Worm (Caenorhabditis elegans): ENCODE data around the gene str-182.

str-182 gene

DNA sequence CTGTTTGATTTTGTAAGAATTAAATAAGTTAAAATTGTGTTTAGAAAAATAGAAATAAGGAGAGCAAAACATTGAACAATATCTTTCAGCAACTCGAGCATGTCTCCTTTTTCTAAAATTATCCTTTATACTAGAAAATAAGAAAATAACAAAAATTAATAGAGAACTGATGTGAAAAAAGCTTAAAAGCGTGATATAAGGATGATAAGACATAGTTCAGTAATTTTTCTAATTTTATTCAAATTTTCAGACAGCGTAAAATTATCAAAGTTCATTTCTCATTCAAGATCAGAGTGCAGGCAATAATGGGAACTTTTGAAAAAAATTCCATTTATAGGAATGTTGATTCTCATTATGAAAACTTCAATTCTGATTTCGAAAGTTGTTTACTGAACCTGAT, at the start of gene str-182:
Gene str-182 (minus strand): TSS at position 101 of the 400 bp plus-strand sequence.
- TF ChIP-seq dao-5 (tag; optimal IDR thresholded peaks at IDR 0.05) (no peak), him-1 (tag; optimal IDR thresholded peaks at IDR 0.05) (no peak)

DNA sequence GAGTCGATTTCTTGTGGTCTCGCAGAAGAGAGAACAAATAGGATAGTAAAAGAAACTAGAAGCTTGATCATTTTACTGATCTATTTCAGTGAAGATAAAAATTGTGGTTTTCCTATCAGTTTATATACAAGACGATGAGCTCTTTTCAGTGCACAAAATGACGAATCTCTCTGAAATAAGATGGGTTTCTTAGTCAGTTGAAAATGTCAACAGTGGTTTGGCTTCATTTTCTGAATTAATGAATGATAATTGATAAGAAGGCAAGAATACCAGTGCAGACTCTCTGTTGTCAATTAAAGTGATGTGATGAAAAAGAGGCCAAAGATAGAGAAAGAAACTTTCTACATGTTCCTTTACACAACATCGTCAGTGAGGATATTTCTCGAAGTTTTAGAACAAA, 48.1 kb upstream of the str-182 start, which contains the start of gene lys-2:
Gene lys-2 (minus strand): TSS at position 101 of the 400 bp plus-strand sequence.
- no peak for TF ChIP-seq dao-5 (tag; optimal IDR thresholded peaks at IDR 0.05)
- TF ChIP-seq W03F9.2 (tag; optimal IDR thresholded peaks at IDR 0.05), result no peak
- no peak for TF ChIP-seq him-1 (tag; optimal IDR thresholded peaks at IDR 0.05)

DNA sequence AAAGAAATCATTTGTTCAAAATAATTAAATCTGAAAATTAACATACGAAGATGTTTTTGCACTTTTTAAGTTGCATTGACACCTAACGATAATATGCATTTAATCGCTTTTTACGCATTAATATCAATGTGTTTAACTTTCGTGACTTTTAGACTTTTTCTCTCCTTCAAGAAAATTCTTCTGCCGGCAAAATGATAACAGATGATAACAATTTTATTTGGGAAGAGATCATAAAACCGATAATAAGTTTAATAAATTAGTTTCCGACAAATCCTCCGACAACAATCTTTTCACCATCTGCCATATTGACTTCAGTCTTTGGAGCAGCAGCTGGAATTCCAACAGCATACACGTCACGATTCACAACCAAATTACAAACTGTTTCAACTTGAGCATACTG, 46.9 kb upstream of the str-182 start:
- no peak for TF ChIP-seq dao-5 (tag; optimal IDR thresholded peaks at IDR 0.05)
- TF ChIP-seq W03F9.2 (tag; optimal IDR thresholded peaks at IDR 0.05), result no peak

DNA sequence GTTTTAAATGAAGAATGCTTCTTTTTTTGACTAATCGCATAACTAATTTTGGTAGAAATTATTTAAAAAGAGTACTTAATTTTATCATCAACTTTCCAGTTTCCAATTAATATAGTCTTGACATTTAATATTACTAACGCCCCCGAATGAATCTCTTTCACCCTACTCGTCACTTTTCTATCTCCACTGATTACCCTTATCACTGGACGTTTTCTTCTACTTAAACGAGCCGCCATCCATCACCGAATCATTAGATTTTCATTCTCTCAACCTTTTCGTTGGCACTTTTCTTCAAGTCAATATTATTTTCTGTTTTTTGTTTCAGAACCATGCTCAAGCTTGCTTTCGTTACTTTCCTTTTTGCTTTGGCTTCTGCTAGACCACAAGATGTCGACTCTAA, 44.3 kb upstream of the str-182 start, which contains the start of gene lys-1:
Gene lys-1 (plus strand): TSS at position 326 of the 400 bp plus-strand sequence.
- no peak for TF ChIP-seq W03F9.2 (tag; optimal IDR thresholded peaks at IDR 0.05)
- TF ChIP-seq dao-5 (tag; optimal IDR thresholded peaks at IDR 0.05), result no peak
- TF ChIP-seq him-1 (tag; optimal IDR thresholded peaks at IDR 0.05), result no peak

DNA sequence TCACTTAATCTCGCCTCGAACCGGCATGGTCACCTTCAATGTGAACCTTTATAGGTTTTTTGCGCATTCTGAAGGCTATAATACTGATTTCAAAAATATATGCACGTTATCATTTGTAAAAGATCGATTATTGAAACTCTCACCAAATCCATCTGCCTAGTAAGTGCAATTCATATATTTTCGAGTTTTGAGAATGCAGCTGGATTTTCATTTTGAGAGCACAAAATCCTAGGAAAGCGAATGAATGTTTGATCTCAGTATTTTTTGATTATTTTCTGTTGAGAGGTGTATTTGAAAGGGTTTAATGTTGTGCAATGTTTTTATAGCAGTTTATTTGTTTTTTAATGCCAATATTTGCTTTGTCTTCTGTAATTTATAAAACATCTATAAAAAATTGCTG, 42.8 kb upstream of the str-182 start:
- TF ChIP-seq dao-5 (tag; optimal IDR thresholded peaks at IDR 0.05) (no peak), him-1 (tag; optimal IDR thresholded peaks at IDR 0.05) (no peak), W03F9.2 (tag; optimal IDR thresholded peaks at IDR 0.05) (no peak)

DNA sequence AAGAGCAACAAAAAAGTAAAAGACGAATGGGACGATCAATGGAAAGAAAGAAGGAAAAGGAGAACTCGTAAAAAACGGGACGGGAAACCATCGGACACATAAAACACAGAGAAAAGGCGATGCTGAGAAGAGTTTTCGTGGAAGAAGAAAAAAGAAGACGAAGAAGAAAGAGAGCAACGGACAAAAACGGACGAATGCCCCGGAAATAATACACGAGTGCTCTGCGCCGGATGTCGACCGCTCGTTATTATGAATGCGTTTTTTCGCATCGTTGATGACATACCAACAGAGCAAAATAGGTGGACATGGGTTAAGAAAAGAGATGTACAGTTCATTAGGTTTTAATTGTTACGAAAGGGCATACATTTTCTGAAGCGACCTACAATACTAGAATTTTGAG, 42.4 kb upstream of the str-182 start, which contains the start of gene Y22F5A.11:
Gene Y22F5A.11 (minus strand): TSS at position 28 of the 400 bp plus-strand sequence.
- TF ChIP-seq dao-5 (tag; optimal IDR thresholded peaks at IDR 0.05) (no peak), W03F9.2 (tag; optimal IDR thresholded peaks at IDR 0.05) (no peak), him-1 (tag; optimal IDR thresholded peaks at IDR 0.05) (no peak)

DNA sequence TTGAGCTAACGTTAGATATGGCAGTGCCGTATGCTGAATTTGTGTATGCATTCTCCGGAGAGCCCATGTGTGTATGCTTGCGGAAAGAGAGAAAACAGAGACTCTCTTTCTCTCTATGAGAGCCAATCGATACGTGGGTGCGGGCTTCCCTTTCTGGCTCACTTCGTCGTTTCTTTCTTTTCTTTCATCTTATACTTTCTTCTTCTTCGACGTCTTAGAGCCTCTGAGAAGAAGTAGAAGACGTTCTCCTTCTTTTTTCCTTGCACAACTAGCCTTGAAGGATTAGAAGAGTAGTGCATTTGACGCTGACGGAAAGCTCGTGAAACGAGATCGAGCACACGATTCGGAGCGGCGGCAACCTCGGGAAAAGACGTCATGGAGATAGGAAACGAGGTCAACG, 40.6 kb upstream of the str-182 start:
- no peak for TF ChIP-seq W03F9.2 (tag; optimal IDR thresholded peaks at IDR 0.05)
- peak; percentile 46 for TF ChIP-seq him-1 (tag; optimal IDR thresholded peaks at IDR 0.05)

DNA sequence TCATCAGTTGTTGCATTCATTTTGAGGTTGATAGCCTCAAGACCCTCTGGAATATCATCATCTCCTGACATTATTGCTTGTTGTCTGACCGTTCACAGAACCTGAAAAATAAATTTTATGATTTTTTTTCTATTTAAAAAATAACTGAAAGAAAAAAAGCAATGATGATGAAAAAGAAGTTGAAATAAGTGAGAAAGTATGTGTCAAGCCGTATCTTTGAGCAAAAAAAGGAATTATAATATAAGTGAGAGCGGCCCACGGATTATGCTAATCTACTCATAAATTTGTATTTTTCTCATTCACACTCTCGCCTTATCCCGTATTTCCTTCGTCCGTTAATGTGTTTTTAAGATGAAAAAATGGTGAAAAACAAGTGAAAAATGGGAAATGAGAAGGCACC, 37.0 kb upstream of the str-182 start, which contains the start of gene ric-4:
Gene ric-4 (minus strand): TSS at position 101 of the 400 bp plus-strand sequence.
- TF ChIP-seq him-1 (tag; optimal IDR thresholded peaks at IDR 0.05) (no peak), dao-5 (tag; optimal IDR thresholded peaks at IDR 0.05) (no peak), W03F9.2 (tag; optimal IDR thresholded peaks at IDR 0.05) (no peak)

DNA sequence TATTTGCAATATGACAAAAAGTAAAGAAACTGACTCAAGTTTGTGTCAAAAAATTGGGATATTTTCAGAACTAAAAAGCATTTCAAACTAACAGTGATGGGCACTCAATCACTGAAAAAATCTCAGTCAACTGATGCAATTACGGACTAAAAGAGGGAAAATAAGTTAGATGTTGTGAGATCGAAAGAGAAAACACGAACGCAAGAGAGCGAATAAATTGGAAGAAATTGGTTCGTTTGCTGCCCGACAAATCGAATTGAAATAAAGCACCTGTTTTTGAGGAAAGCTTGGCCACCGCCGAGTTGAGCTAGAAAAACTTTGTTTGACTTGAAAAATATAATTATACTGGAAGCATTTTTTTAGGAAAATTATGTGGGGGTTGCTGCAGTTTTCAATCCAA, 32.8 kb upstream of the str-182 start:
- no peak for TF ChIP-seq W03F9.2 (tag; optimal IDR thresholded peaks at IDR 0.05)
- no peak for TF ChIP-seq dao-5 (tag; optimal IDR thresholded peaks at IDR 0.05)
- no peak for TF ChIP-seq him-1 (tag; optimal IDR thresholded peaks at IDR 0.05)

DNA sequence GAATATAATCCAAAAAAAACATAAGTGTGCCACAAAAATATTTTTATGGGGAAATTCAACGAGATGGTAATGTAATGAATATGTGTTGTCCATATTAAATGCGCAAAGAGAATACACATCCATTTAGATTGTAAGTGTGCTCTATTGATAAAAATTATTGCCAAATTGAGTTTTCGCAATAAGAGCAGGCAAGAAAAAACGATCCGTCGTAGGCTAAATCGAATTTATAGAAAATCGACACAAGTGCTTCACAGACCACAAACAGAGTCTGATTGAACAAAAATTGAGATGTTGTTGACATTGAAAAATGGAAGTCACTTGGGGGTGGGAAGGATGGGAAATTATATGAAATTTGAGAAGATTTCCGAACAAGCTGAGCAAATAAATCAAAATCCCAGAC, 31.8 kb upstream of the str-182 start:
- TF ChIP-seq dao-5 (tag; optimal IDR thresholded peaks at IDR 0.05) (no peak), W03F9.2 (tag; optimal IDR thresholded peaks at IDR 0.05) (no peak), him-1 (tag; optimal IDR thresholded peaks at IDR 0.05) (no peak)

DNA sequence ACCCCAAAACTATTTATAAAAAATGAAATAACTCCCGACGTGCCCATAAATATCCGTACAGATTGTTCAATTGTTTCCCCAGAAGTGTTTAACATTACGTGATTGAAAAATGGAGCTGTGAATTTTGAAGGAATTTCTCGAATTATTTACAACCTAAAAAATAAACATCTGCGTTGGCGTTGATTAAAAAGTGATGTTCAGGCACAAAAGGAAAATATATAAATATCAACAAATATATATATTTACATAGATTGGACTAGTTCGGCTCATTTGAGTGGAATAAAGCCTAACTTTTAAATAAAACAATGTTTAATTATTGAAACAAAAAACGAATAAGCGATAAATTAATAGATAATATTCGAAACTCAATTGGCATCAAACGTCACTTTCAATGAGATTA, 27.2 kb upstream of the str-182 start, which contains the start of gene sri-18:
Gene sri-18 (minus strand): TSS at position 101 of the 400 bp plus-strand sequence.
- TF ChIP-seq dao-5 (tag; optimal IDR thresholded peaks at IDR 0.05) (no peak), him-1 (tag; optimal IDR thresholded peaks at IDR 0.05) (peak; percentile 15)

DNA sequence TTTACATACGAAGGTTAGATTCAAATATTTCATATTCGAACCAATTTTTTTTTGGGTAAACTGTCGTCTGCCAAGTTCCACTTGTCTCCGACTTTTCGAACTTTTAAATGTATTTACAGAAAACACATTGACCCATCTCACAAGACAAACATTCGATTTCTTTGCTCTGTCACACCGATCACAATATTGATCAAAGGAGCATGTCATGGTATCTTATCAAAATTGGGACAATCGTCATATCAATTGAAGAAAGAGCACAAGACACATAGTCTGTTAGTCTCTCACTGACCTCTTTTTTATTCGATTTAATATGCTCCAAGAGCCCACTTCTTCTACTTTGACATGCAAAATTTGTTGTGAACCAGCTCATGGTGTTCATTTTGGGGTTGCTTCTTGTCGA, 22.8 kb upstream of the str-182 start, which contains the start of gene nhr-232:
Gene nhr-232 (plus strand): TSS at position 121 of the 400 bp plus-strand sequence.
- no peak for TF ChIP-seq dao-5 (tag; optimal IDR thresholded peaks at IDR 0.05)
- TF ChIP-seq W03F9.2 (tag; optimal IDR thresholded peaks at IDR 0.05), result no peak
- no peak for TF ChIP-seq him-1 (tag; optimal IDR thresholded peaks at IDR 0.05)

DNA sequence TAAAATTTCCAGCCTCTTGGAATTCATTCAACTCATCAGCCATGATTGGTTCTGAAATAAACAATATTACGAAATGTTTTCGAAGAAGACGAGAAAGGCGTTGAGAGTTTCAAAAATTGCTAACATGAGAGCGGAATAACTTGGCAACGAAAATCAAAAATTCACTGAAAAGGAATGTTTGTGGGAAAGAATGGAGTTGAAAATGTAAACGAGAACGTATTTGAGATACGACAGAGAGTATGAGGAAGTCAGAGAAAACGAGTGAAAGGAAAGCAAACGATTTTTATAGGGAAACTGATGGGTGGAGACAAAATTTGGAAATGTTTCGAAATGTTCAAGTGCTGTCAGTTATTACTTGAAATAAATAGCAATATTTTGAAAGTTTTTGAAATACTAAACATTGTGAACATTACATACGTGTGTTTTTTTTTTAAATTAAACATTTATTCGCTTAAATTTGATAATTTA, 21.8 kb upstream of the str-182 start, which contains the start of gene rop-1:
Gene rop-1 (minus strand): TSS at position 51 of the 468 bp plus-strand sequence.
- no peak for TF ChIP-seq W03F9.2 (tag; optimal IDR thresholded peaks at IDR 0.05)
- no peak for TF ChIP-seq dao-5 (tag; optimal IDR thresholded peaks at IDR 0.05)
- no peak for TF ChIP-seq him-1 (tag; optimal IDR thresholded peaks at IDR 0.05)

DNA sequence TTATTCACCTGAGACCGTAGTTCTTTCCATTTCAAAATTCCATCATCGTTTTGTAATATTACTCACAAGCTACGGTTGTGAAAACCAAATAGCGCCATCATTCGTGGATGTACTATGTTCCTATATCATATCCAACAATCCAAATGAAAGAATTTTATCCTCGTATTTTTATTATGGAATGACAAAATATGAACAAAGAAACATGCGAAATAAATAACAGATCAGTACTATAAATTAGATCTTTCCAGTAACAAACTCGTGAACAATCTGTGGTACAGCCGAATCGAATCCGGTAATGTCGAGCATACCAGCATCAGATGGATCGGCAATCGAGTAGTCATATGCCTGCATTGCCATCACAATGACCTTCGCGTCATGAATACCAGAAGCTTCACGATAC, 19.5 kb upstream of the str-182 start:
- TF ChIP-seq W03F9.2 (tag; optimal IDR thresholded peaks at IDR 0.05), result no peak
- TF ChIP-seq him-1 (tag; optimal IDR thresholded peaks at IDR 0.05), result no peak
- TF ChIP-seq dao-5 (tag; optimal IDR thresholded peaks at IDR 0.05), result no peak

DNA sequence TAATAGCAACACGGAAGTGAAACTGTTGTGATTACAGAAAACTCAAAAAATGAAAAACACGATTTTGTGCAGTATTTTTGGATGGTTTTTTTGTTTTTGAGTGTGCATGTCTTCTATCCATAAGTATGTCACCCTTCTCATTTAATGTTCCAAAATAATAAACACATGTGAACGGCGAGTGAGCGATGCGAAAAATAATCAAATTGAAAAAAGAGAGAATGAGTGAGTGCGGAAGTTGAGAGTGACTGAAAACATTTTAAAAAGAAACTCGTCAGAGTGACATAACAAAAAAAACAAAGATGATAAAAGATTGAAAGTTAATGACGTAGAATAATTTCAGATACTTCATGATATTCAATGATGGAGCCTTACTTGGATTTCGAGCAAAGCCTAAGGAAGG, 16.3 kb upstream of the str-182 start:
- TF ChIP-seq him-1 (tag; optimal IDR thresholded peaks at IDR 0.05), result no peak
- no peak for TF ChIP-seq dao-5 (tag; optimal IDR thresholded peaks at IDR 0.05)
- no peak for TF ChIP-seq W03F9.2 (tag; optimal IDR thresholded peaks at IDR 0.05)

Measured in whole organism, L4/young adult.